Worm (Caenorhabditis elegans) whole organism, young adult: ENCODE data around the gene C14C11.7.
A peak's percentile ranks its signal among the peaks of the same experiment; 100 is the strongest.

ENCODE experiments used
- B0035.1 ChIP-seq: sonication (generic microtip); optimal IDR thresholded peaks from 2 replicates; lab custom pipeline; 2016; ENCODE audit warnings: missing genetic modification characterization, mild to moderate bottlenecking, missing compliant biosample characterization, missing genotype, missing genetic modification reagents
- C06A6.2 ChIP-seq: fragments of 200-800 bp; sonication (Bioruptor generic); conservative IDR thresholded peaks from 2 replicates; pipeline ENCODE4 v1.3.6; 2022; ENCODE audit warnings: missing genetic modification characterization, missing compliant biosample characterization
- F49E8.2 ChIP-seq: sonication (generic microtip); optimal IDR thresholded peaks from 3 replicates; lab custom pipeline; 2017; ENCODE audit warnings: missing genetic modification characterization, mild to moderate bottlenecking, missing compliant biosample characterization, antibody characterized with exemption, moderate library complexity; ENCODE audit not compliant: insufficient read depth
- F55B11.4 ChIP-seq: sonication (generic microtip); optimal IDR thresholded peaks from 2 replicates; lab custom pipeline; 2016; ENCODE audit warnings: missing compliant biosample characterization, missing genetic modification characterization, borderline replicate concordance; ENCODE audit not compliant: insufficient read depth
- Y53F4B.3 ChIP-seq: fragments of 200-800 bp; sonication (Bioruptor generic); IDR thresholded peaks from 2 replicates; pipeline ENCODE4 v1.3.6; 2022; ENCODE audit warnings: missing genetic modification reagents, missing genetic modification characterization, missing compliant biosample characterization
- Y53G8AR.9 ChIP-seq: fragments of 200-800 bp; sonication (Bioruptor generic); conservative IDR thresholded peaks from 2 replicates; pipeline ENCODE4 v1.3.6; 2022; ENCODE audit warnings: missing genetic modification reagents, missing genetic modification characterization, missing compliant biosample characterization
- Y56A3A.18 ChIP-seq: fragments of 200-800 bp; sonication (Bioruptor generic); IDR thresholded peaks from 2 replicates; pipeline ENCODE4 v1.3.6; 2022; ENCODE audit warnings: missing genetic modification reagents, missing genetic modification characterization, missing compliant biosample characterization
- Y67H2A.10 ChIP-seq: fragments of 200-800 bp; sonication (Bioruptor generic); conservative IDR thresholded peaks from 2 replicates; pipeline ENCODE4 v1.3.6; 2022; ENCODE audit warnings: missing genetic modification reagents, missing genetic modification characterization, missing compliant biosample characterization
- atf-7 ChIP-seq: sonication (generic microtip); optimal IDR thresholded peaks from 2 replicates; lab custom pipeline; 2017; ENCODE audit warnings: mild to moderate bottlenecking, missing genetic modification characterization, missing compliant biosample characterization
- attf-5 ChIP-seq: fragments of 200-800 bp; sonication (Bioruptor generic); optimal IDR thresholded peaks from 2 replicates; lab custom pipeline; 2018; ENCODE audit warnings: mild to moderate bottlenecking, missing genetic modification characterization, missing compliant biosample characterization
- cebp-1 ChIP-seq, 2 experiments: fragments of 200-800 bp in 1 of 2; sonication (Bioruptor generic) in 1 of 2; sonication (generic microtip) in 1 of 2; IDR thresholded peaks in 1 of 2; optimal IDR thresholded peaks in 1 of 2; 2 replicates each; pipeline versions ENCODE4 v1.3.6 to Lab custom; 2017 to 2022; ENCODE audit warnings: missing compliant biosample characterization in 2 of 2, missing genetic modification characterization in 2 of 2, mild to moderate bottlenecking in 1 of 2, missing genetic modification reagents in 1 of 2, moderate library complexity in 1 of 2
- cebp-2 ChIP-seq: fragments of 200-800 bp; sonication (Bioruptor generic); IDR thresholded peaks from 2 replicates; pipeline ENCODE4 v1.3.6; 2022; ENCODE audit warnings: missing genetic modification characterization, missing compliant biosample characterization
- ceh-40 ChIP-seq: fragments of 200-800 bp; sonication (Bioruptor generic); IDR thresholded peaks from 2 replicates; pipeline ENCODE4 v1.3.6; 2022; ENCODE audit warnings: missing genetic modification characterization, missing compliant biosample characterization
- dpff-1 ChIP-seq: sonication (generic microtip); optimal IDR thresholded peaks from 2 replicates; lab custom pipeline; 2017; ENCODE audit warnings: mild to moderate bottlenecking, missing genetic modification characterization, missing compliant biosample characterization
- efl-1 ChIP-seq: fragments of 150-350 bp; optimal IDR thresholded peaks from 2 replicates; lab custom pipeline; 2014; ENCODE audit warnings: missing biosample characterization, missing genetic modification reagents, missing genetic modification characterization
- hmg-1.2 ChIP-seq: fragments of 200-800 bp; sonication (Bioruptor generic); IDR thresholded peaks from 2 replicates; pipeline ENCODE4 v1.3.6; 2022; ENCODE audit warnings: missing genetic modification reagents, missing genetic modification characterization, missing compliant biosample characterization
- hrde-1 ChIP-seq: sonication (generic microtip); optimal IDR thresholded peaks from 2 replicates; lab custom pipeline; 2016; ENCODE audit warnings: missing genetic modification characterization, mild to moderate bottlenecking, missing compliant biosample characterization, moderate library complexity, missing genotype, missing genetic modification reagents, borderline replicate concordance
- hsf-1 ChIP-seq: fragments of 200-800 bp; sonication (Bioruptor generic); IDR thresholded peaks from 2 replicates; pipeline ENCODE4 v1.3.6; 2022; ENCODE audit warnings: missing genetic modification reagents, missing genetic modification characterization, missing compliant biosample characterization
- let-607 ChIP-seq, 2 experiments: fragments of 200-800 bp in 1 of 2; sonication (Bioruptor generic) in 1 of 2; sonication (generic microtip) in 1 of 2; optimal IDR thresholded peaks; 2 replicates each; lab custom pipeline; 2016 to 2018; ENCODE audit warnings: mild to moderate bottlenecking in 2 of 2, missing compliant biosample characterization in 2 of 2, missing genetic modification characterization in 2 of 2, moderate library complexity in 2 of 2, missing genotype in 1 of 2
- lin-26 ChIP-seq: fragments of 200-800 bp; sonication (Bioruptor generic); IDR thresholded peaks from 2 replicates; pipeline ENCODE4 v1.3.6; 2022; ENCODE audit warnings: missing genetic modification reagents, missing genetic modification characterization, missing compliant biosample characterization
- lin-35 ChIP-seq, 3 experiments: fragments of 150-350 bp in 2 of 3; sonication (generic microtip) in 1 of 3; optimal IDR thresholded peaks; 2 replicates each; lab custom pipeline; 2014 to 2018; ENCODE audit warnings: missing biosample characterization in 3 of 3, missing genetic modification characterization in 3 of 3, missing genetic modification reagents in 3 of 3
- lsy-27 ChIP-seq: sonication (generic microtip); optimal IDR thresholded peaks from 2 replicates; lab custom pipeline; 2017; ENCODE audit warnings: missing genetic modification characterization, mild to moderate bottlenecking, missing compliant biosample characterization, antibody characterized with exemption, missing genotype, borderline replicate concordance; ENCODE audit not compliant: insufficient read depth
- madf-3 ChIP-seq: fragments of 200-800 bp; sonication (Bioruptor generic); IDR thresholded peaks from 2 replicates; pipeline ENCODE4 v1.3.6; 2022; ENCODE audit warnings: missing genetic modification reagents, missing genetic modification characterization, missing compliant biosample characterization
- madf-6 ChIP-seq: fragments of 200-800 bp; sonication (Bioruptor generic); IDR thresholded peaks from 2 replicates; pipeline ENCODE4 v1.3.6; 2022; ENCODE audit warnings: missing genetic modification reagents, missing genetic modification characterization, missing compliant biosample characterization
- mcd-1 ChIP-seq: fragments of 200-800 bp; sonication (Bioruptor generic); IDR thresholded peaks from 2 replicates; pipeline ENCODE4 v1.3.6; 2022; ENCODE audit warnings: missing genetic modification reagents, missing genetic modification characterization, missing compliant biosample characterization
- nfyb-1 ChIP-seq: fragments of 200-800 bp; sonication (Bioruptor generic); IDR thresholded peaks from 2 replicates; pipeline ENCODE4 v1.3.6; 2022; ENCODE audit warnings: missing genetic modification reagents, missing genetic modification characterization, missing compliant biosample characterization
- nhr-179 ChIP-seq: sonication (generic microtip); optimal IDR thresholded peaks from 2 replicates; lab custom pipeline; 2016; ENCODE audit warnings: mild to moderate bottlenecking, missing genetic modification characterization, missing compliant biosample characterization
- nhr-80 ChIP-seq: sonication (generic microtip); optimal IDR thresholded peaks from 2 replicates; lab custom pipeline; 2016; ENCODE audit warnings: missing genetic modification characterization, missing compliant biosample characterization
- pha-4 ChIP-seq: fragments of 150-350 bp; sonication (generic microtip); optimal IDR thresholded peaks from 2 replicates; lab custom pipeline; 2014; ENCODE audit warnings: missing biosample characterization, missing genetic modification reagents, missing genetic modification characterization
- repo-1 ChIP-seq: sonication (generic microtip); optimal IDR thresholded peaks from 2 replicates; lab custom pipeline; 2017; ENCODE audit warnings: mild to moderate bottlenecking, missing genetic modification characterization, missing compliant biosample characterization
- sea-2 ChIP-seq: fragments of 200-800 bp; sonication (Bioruptor generic); IDR thresholded peaks from 2 replicates; pipeline ENCODE4 v1.3.6; 2022; ENCODE audit warnings: missing genetic modification characterization, missing compliant biosample characterization
- somi-1 ChIP-seq: fragments of 200-800 bp; sonication (Bioruptor generic); optimal IDR thresholded peaks from 2 replicates; lab custom pipeline; 2018; ENCODE audit warnings: mild to moderate bottlenecking, missing genetic modification characterization, missing compliant biosample characterization
- sptf-2 ChIP-seq: fragments of 200-800 bp; sonication (Bioruptor generic); optimal IDR thresholded peaks from 2 replicates; lab custom pipeline; 2018; ENCODE audit warnings: mild to moderate bottlenecking, missing genetic modification characterization, missing compliant biosample characterization
- ztf-25 ChIP-seq: fragments of 200-800 bp; sonication (Bioruptor generic); IDR thresholded peaks from 2 replicates; pipeline ENCODE4 v1.3.6; 2022; ENCODE audit warnings: missing genetic modification reagents, missing genetic modification characterization, missing compliant biosample characterization
- ztf-26 ChIP-seq: sonication (generic microtip); optimal IDR thresholded peaks from 2 replicates; lab custom pipeline; 2017; ENCODE audit warnings: missing genetic modification characterization, missing compliant biosample characterization

The C14C11.7 gene

DNA sequence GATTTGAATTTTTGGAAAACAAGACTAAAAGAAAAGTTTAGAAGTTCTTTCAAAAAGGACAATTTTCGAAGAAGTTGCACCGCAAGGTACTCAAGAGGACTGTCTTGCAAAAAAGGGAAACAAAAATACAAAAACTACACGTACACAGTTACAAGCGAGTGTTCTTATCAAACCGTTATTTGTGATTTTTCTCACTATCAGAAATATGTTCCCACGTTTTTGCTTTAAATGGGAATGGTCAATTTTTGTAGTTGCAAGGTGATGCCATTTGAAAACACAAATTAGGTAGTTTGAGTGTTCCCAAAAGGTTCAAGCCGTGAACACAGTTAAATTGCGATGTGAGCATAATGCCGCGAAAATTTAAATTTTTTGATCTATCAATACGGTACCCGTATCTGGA is 30.3 kb upstream of the C14C11.7 start (continued):
- no peak for TF ChIP-seq cebp-2
- TF ChIP-seq repo-1 (tag; lab: Kevin White, UChicago): no peak

- peak; percentile 13 for TF ChIP-seq ztf-26 (tag; lab: Kevin White, UChicago)
- no peak for TF ChIP-seq efl-1 (GFP tag; lab: Kevin White, UChicago)
- no peak for TF ChIP-seq Y53F4B.3 (GFP tag; lab: Robert Waterston, UW)
- TF ChIP-seq madf-3 (GFP tag; lab: Robert Waterston, UW): no peak
- TF ChIP-seq nhr-80: peak; percentile 23
- no peak for TF ChIP-seq Y53G8AR.9 (GFP tag; lab: Robert Waterston, UW)
- TF ChIP-seq, all 124 proteins: peak for 2
These were observed 29.7 kb upstream of the C14C11.7 start for ce11 chrV:5695635-5696034.

ce11 chrV:5693595-5693994 is 27.7 kb upstream of the C14C11.7 start:
- TF ChIP-seq attf-5 (GFP tag; lab: Kevin White, UChicago) (no peak), B0035.1 (tag; lab: Kevin White, UChicago) (no peak), dpff-1 (no peak), Y67H2A.10 (GFP tag; lab: Robert Waterston, UW) (no peak), F55B11.4 (tag; lab: Kevin White, UChicago) (no peak), F49E8.2 (tag; lab: Kevin White, UChicago) (no peak), lsy-27 (no peak), hsf-1 (GFP tag; lab: Robert Waterston, UW) (no peak), nhr-80 (no peak), sptf-2 (GFP tag; lab: Kevin White, UChicago) (no peak), ceh-40 (GFP tag; lab: Robert Waterston, UW) (no peak), Y56A3A.18 (no peak), repo-1 (tag; lab: Kevin White, UChicago) (no peak), hrde-1 (tag; lab: Kevin White, UChicago) (no peak), madf-6 (no peak)
- TF ChIP-seq, all 124 proteins: peak for 0

DNA sequence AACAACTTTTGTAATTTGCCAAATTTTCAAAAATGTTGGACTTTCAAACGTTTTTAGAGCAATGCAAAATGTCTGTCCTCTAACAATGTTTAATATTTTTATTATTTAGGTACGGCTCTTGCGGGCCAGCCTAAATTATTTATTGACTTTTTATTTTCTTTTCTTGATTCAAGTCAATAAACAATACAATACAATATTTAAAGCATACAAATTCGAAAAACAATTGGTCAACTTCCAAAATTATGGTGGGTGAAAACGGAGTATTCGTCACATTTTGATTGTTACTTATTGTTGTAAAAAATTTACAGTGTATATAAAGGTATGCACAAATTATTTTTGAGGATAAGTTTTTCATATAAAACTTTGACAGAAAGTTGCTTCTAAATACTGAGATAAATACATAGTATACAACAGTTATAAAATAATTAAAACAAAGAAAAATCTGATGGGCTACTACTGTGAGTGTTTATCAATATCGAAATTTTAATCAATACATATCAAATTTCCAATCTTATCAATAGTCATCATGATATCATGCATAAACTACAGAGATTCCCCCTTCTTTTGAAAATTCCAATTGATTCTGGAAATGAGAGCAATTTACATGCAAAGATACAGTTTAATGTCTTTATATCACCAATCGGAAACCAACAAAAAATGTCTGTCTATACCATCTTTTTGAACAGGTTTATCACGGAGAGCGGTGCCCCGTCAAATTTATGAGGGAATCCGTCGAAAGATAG is 25.9 kb upstream of the C14C11.7 start, which contains the start of gene F25B4.8:
Gene F25B4.8 (minus strand): TSS at position 51 of the 743 bp plus-strand sequence.
- no peak for TF ChIP-seq lin-35 (GFP tag; optimal IDR thresholded peaks at IDR 0.05; lab: Kevin White, UChicago)
- no peak for TF ChIP-seq atf-7 (tag; lab: Kevin White, UChicago)
- no peak for TF ChIP-seq somi-1 (GFP tag; lab: Kevin White, UChicago)
- no peak for TF ChIP-seq pha-4
- no peak for TF ChIP-seq Y67H2A.10 (GFP tag; lab: Robert Waterston, UW)
- TF ChIP-seq lin-26 (GFP tag; lab: Robert Waterston, UW): no peak
- no peak for TF ChIP-seq ztf-25
- no peak for TF ChIP-seq sea-2 (GFP tag; lab: Robert Waterston, UW)
- TF ChIP-seq nfyb-1 (GFP tag; lab: Robert Waterston, UW): no peak

DNA sequence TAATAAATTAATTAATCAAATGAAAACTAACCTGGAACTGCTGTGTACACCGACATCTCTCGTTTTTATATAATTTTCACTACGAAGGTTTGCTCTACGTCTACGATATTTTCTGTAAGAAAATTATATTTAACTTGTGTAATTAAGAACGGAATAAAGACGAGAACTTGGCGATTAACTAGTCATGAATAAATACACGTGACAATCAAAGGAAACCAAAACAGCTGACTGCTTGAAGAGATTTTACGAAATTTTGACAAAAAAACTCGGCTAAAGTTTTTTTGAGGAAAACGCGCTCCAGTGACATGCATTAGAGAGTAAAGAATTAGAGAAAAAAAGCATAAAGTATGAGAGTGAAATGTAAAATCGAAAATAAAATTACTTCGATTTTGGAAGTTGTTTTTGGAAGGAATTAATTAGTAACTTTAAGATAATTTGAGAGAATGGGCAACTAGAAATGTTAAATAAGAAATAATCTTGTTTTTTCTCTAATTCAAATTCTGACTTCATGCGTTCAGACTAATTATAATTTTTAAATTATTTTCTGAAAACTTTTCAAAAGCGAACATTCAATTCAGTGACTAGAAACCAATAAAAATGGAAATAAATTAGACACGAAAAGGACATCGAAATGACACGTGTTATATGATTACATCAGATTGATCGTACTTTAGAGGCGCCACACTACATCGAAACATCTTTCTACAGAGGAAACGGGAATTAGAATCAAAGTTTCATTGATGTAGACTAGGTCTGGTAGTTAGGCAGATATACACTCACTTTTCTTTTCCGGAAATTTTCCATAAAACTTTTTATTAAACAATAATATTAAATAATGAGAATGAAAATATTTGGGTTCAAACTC is 21.5 kb upstream of the C14C11.7 start, which contains the start of gene F25B4.7:
Gene F25B4.7 (minus strand): TSS at position 112 of the 865 bp plus-strand sequence.
- TF ChIP-seq let-607 (tag; optimal IDR thresholded peaks at IDR 0.05; lab: Kevin White, UChicago) (peak in 1 of 2 experiments; percentile 64), cebp-1 (GFP tag; IDR thresholded peaks at IDR 0.05; lab: Robert Waterston, UW) (no peak), cebp-1 (tag; optimal IDR thresholded peaks at IDR 0.05; lab: Kevin White, UChicago) (peak; percentile 40), hmg-1.2 (GFP tag; lab: Robert Waterston, UW) (peak; percentile 78; the same call in 1 of the 2 replicates), F55B11.4 (tag; lab: Kevin White, UChicago) (no peak), mcd-1 (GFP tag; lab: Robert Waterston, UW) (peak; percentile 6; the same call in 1 of the 2 replicates), nhr-80 (peak; percentile 9), nhr-179 (tag; lab: Kevin White, UChicago) (no peak), C06A6.2 (no peak), attf-5 (GFP tag; lab: Kevin White, UChicago) (peak; percentile 25)
